Worm (Caenorhabditis elegans): ENCODE results near the gene str-231.

DNA sequence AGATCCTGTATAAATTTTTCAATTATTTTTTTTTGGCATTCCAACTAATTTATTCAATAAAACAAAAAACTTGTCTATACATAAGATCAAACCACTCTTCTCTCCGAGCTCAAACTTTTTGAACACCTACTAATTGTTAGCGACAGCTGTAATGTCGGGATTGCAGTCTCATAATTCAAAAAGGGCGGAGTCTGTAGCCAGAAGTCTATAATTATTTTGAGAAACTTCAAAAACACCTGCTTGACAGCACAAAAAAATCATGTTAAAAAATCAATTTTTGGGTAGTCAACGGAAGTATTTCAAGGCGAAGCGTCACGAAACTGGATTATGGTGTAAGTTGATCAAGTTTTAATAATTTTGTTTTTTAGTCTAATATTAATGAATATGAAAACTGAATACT, 12.6 kb upstream of the str-231 start, which contains the start of gene srx-44:
- TF ChIP-seq W03F9.2 (tag; optimal IDR thresholded peaks at IDR 0.05) (no peak), him-1 (tag; optimal IDR thresholded peaks at IDR 0.05) (no peak)
